Worm (Caenorhabditis elegans) whole organism, L3 larva: Measurements from ENCODE around the gene fbxa-65.

ENCODE experiments used
- ama-1 ChIP-seq: fragments of 150-350 bp; optimal IDR thresholded peaks from 2 replicates; lab custom pipeline; 2018
- egl-5 ChIP-seq: fragments of 150-350 bp; optimal IDR thresholded peaks from 2 replicates; lab custom pipeline; 2017; ENCODE audit warnings: missing biosample characterization, missing genetic modification reagents, missing genetic modification characterization, inconsistent platforms
- nhr-237 ChIP-seq: fragments of 150-350 bp; optimal IDR thresholded peaks from 2 replicates; lab custom pipeline; 2014; ENCODE audit warnings: missing biosample characterization, missing genetic modification characterization
- sea-2 ChIP-seq: fragments of 150-350 bp; sonication (generic microtip); optimal IDR thresholded peaks from 4 replicates; lab custom pipeline; 2014; ENCODE audit warnings: missing biosample characterization, missing genetic modification reagents, missing genetic modification characterization
- skn-1 ChIP-seq: fragments of 150-350 bp; optimal IDR thresholded peaks from 2 replicates; lab custom pipeline; 2014; ENCODE audit warnings: missing biosample characterization, missing genetic modification characterization
- tbx-2 ChIP-seq: sonication (generic microtip); optimal IDR thresholded peaks from 2 replicates; lab custom pipeline; 2016; ENCODE audit warnings: mild to moderate bottlenecking, missing genetic modification characterization, missing compliant biosample characterization

DNA sequence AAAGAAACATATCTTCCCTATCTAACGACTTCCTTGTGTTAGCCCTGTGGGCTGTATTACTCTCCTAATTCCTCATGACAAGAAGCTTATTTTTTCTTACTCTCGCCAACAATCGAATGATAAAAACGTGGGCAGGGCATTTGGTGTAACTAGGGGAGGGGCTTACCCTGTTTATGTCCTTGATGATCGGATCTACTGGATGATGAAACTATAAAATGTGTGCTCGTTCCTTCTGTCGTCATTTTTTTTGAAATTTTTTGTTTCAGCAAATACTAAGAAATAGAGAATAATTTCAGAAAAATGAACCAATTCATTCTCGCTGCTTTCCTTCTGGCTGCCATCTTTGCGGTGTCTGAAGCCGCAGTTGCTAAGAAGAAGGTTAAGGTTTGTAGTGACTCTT is 3.8 kb downstream of the fbxa-65 start, which contains the start of gene C17B7.3:
- TF ChIP-seq tbx-2 (tag; lab: Kevin White, UChicago) (no peak), sea-2 (no peak), nhr-237 (no peak), egl-5 (tag; lab: Kevin White, UChicago) (no peak), skn-1 (no peak), ama-1 (lab: Kevin White, UChicago) (no peak)
